Worm (Caenorhabditis elegans): Measurements from ENCODE around the gene Y62E10A.3.

Gene Y62E10A.3

DNA sequence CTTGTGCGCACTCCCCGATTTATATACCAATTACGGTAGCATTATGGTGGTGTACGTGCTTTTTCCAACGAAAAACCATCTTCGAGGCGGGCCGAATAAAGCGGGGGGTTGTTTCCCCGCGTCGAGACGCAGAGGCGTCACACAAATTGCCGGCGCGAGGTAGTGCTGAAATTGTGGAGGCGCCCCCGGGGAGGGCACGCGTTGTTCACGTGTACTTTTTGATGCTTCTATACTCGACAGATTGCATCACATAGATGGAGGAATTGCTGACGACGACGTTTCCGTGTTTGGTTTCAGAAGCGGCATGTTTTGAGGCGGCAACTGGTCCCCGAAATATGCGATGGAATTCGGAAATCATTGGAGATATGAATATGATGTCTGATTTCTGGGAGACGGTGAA is 35.2 kb upstream of the Y62E10A.3 start (continued):
- no peak for TF ChIP-seq Y116A8C.19 (tag; optimal IDR thresholded peaks at IDR 0.05; ENCODE audit: borderline replicate concordance)
- no peak for TF ChIP-seq efl-3 (GFP tag; optimal IDR thresholded peaks at IDR 0.05)
- TF ChIP-seq efl-1 (optimal IDR thresholded peaks at IDR 0.05), result peak; percentile 66 to 81
- TF ChIP-seq efl-1 (GFP tag; optimal IDR thresholded peaks at IDR 0.05 in 1 of 2), result peak; percentile 40 to 96
- TF ChIP-seq mep-1 (tag; optimal IDR thresholded peaks at IDR 0.05), result peak; percentile 56
- TF ChIP-seq jun-1 (tag; optimal IDR thresholded peaks at IDR 0.05), result peak; percentile 77
- no peak for TF ChIP-seq hlh-17 (GFP tag; optimal IDR thresholded peaks at IDR 0.05; ENCODE audit: borderline replicate concordance)
- no peak for TF ChIP-seq hlh-4 (tag; optimal IDR thresholded peaks at IDR 0.05)
- peak; percentile 50 for TF ChIP-seq blmp-1 (tag; optimal IDR thresholded peaks at IDR 0.05)
- peak; percentile 38 for TF ChIP-seq F16B12.6 (tag; optimal IDR thresholded peaks at IDR 0.05)
- peak; percentile 70 for TF ChIP-seq nhr-77 (tag; optimal IDR thresholded peaks at IDR 0.05)
- peak; percentile 88 for TF ChIP-seq nhr-90 (tag; optimal IDR thresholded peaks at IDR 0.05; ENCODE audit: poor library complexity)
- TF ChIP-seq ceh-90 (tag; optimal IDR thresholded peaks at IDR 0.05), result no peak
- no peak for TF ChIP-seq nhr-84 (tag; optimal IDR thresholded peaks at IDR 0.05)
- TF ChIP-seq sptf-1 (tag; optimal IDR thresholded peaks at IDR 0.05), result no peak
- TF ChIP-seq aly-2 (tag; optimal IDR thresholded peaks at IDR 0.05), result no peak
- peak; percentile 90 for TF ChIP-seq elt-2 (tag; optimal IDR thresholded peaks at IDR 0.05)
- peak; percentile 91 for TF ChIP-seq tbx-2 (tag; optimal IDR thresholded peaks at IDR 0.05)
- peak in 1 of 2 experiments; percentile 90 for TF ChIP-seq mdl-1 (tag; optimal IDR thresholded peaks at IDR 0.05)
- TF ChIP-seq pax-3 (tag; optimal IDR thresholded peaks at IDR 0.05), result peak; percentile 78
- TF ChIP-seq ama-1 (optimal IDR thresholded peaks at IDR 0.05), result no peak
- no peak for TF ChIP-seq tlp-1 (tag; optimal IDR thresholded peaks at IDR 0.05)
- peak; percentile 99 for TF ChIP-seq lin-14 (GFP tag; optimal IDR thresholded peaks at IDR 0.05)
- peak in 1 of 2 experiments; percentile 53 for TF ChIP-seq ztf-11 (tag; optimal IDR thresholded peaks at IDR 0.05)
- TF ChIP-seq lsy-2 (tag; optimal IDR thresholded peaks at IDR 0.05), result peak; percentile 74 to 87
- TF ChIP-seq lin-13 (GFP tag; optimal IDR thresholded peaks at IDR 0.05), result peak; percentile 84
- peak; percentile 4 for TF ChIP-seq zip-4 (GFP tag; optimal IDR thresholded peaks at IDR 0.05)
- TF ChIP-seq fkh-10 (GFP tag; optimal IDR thresholded peaks at IDR 0.05), result peak; percentile 93
- TF ChIP-seq snu-23 (GFP tag; optimal IDR thresholded peaks at IDR 0.05), result peak; percentile 96
- peak; percentile 64 for TF ChIP-seq nhr-237 (tag; optimal IDR thresholded peaks at IDR 0.05)
- TF ChIP-seq nhr-28 (tag; optimal IDR thresholded peaks at IDR 0.05), result no peak
- TF ChIP-seq lin-15B (tag; optimal IDR thresholded peaks at IDR 0.05), result peak; percentile 2
- no peak for TF ChIP-seq C04F5.9 (tag; optimal IDR thresholded peaks at IDR 0.05)

ce11 chrIV:13394686-13395085 is 34.6 kb upstream of the Y62E10A.3 start:
- peak; percentile 15; the same call in 1 of the 2 replicates for TF ChIP-seq grh-1 (GFP tag; IDR thresholded peaks at IDR 0.05)
- peak; percentile 47 for TF ChIP-seq blmp-1 (tag; optimal IDR thresholded peaks at IDR 0.05)
- TF ChIP-seq ceh-63 (GFP tag; optimal IDR thresholded peaks at IDR 0.05), result no peak
- no peak for TF ChIP-seq elt-3 (tag; optimal IDR thresholded peaks at IDR 0.05)

ce11 chrIV:13393246-13393716 is 33.2 kb upstream of the Y62E10A.3 start:
- TF ChIP-seq mep-1 (tag; optimal IDR thresholded peaks at IDR 0.05), result peak; percentile 5
- peak; percentile 85 for TF ChIP-seq elt-2 (tag; optimal IDR thresholded peaks at IDR 0.05)
- no peak for TF ChIP-seq nhr-76 (tag; optimal IDR thresholded peaks at IDR 0.05)
- TF ChIP-seq lin-15B (tag; optimal IDR thresholded peaks at IDR 0.05), result no peak
- no peak for TF ChIP-seq ztf-11 (tag; optimal IDR thresholded peaks at IDR 0.05)
- peak; percentile 36 for TF ChIP-seq blmp-1 (tag; optimal IDR thresholded peaks at IDR 0.05)
- no peak for TF ChIP-seq irx-1 (tag; optimal IDR thresholded peaks at IDR 0.05)
- no peak for TF ChIP-seq alr-1 (tag; optimal IDR thresholded peaks at IDR 0.05; ENCODE audit: borderline replicate concordance)
- TF ChIP-seq Y116A8C.19 (tag; optimal IDR thresholded peaks at IDR 0.05; ENCODE audit: borderline replicate concordance), result no peak
- peak; percentile 18 for TF ChIP-seq nhr-47 (tag; optimal IDR thresholded peaks at IDR 0.05)
- peak in 1 of 2 experiments; percentile 26 for TF ChIP-seq mdl-1 (tag; optimal IDR thresholded peaks at IDR 0.05)
- TF ChIP-seq nhr-12 (tag; optimal IDR thresholded peaks at IDR 0.05), result no peak
- peak; percentile 50 for TF ChIP-seq nhr-19 (GFP tag; conservative IDR thresholded peaks at IDR 0.05)
- TF ChIP-seq lin-39 (tag; optimal IDR thresholded peaks at IDR 0.05), result no peak
- peak; percentile 89 for TF ChIP-seq nhr-85 (tag)
- TF ChIP-seq nhr-90 (tag; optimal IDR thresholded peaks at IDR 0.05; ENCODE audit: poor library complexity), result peak; percentile 73
- TF ChIP-seq nhr-71 (tag; optimal IDR thresholded peaks at IDR 0.05), result peak; percentile 84
- TF ChIP-seq elt-3 (tag; optimal IDR thresholded peaks at IDR 0.05), result peak in 3 of 6 experiments; percentile 6 to 82 (median 61)
- TF ChIP-seq C04F5.9 (tag; optimal IDR thresholded peaks at IDR 0.05), result no peak
- TF ChIP-seq lin-35 (GFP tag; optimal IDR thresholded peaks at IDR 0.05), result peak in 1 of 2 experiments; percentile 45
- peak; percentile 19 for TF ChIP-seq ztf-4 (tag; optimal IDR thresholded peaks at IDR 0.05)
- no peak for TF ChIP-seq efl-1 (optimal IDR thresholded peaks at IDR 0.05)
- TF ChIP-seq efl-1 (GFP tag; optimal IDR thresholded peaks at IDR 0.05 in 1 of 2), result peak in 1 of 2 experiments; percentile 84
- peak; percentile 23 for TF ChIP-seq pag-3 (tag; optimal IDR thresholded peaks at IDR 0.05; ENCODE audit: borderline replicate concordance, insufficient read depth)
- peak; percentile 48 for TF ChIP-seq snu-23 (GFP tag; optimal IDR thresholded peaks at IDR 0.05)
- peak; percentile 58 for TF ChIP-seq tbx-2 (tag; optimal IDR thresholded peaks at IDR 0.05)
